Worm (Caenorhabditis elegans) whole organism, L4 larva: ENCODE measurements around the gene kreg-1.

Experiments used
- F26F4.8 ChIP-seq: fragments of 200-800 bp; sonication (Bioruptor generic); conservative IDR thresholded peaks from 2 replicates; pipeline ENCODE4 v1.3.6; 2022; ENCODE audit warnings: missing genetic modification characterization, missing compliant biosample characterization
- F49E8.2 ChIP-seq: sonication (generic microtip); optimal IDR thresholded peaks from 2 replicates; lab custom pipeline; 2016; ENCODE audit warnings: missing compliant biosample characterization, mild to moderate bottlenecking, missing genetic modification characterization, borderline replicate concordance
- R02D3.7 ChIP-seq: fragments of 150-350 bp; sonication (generic microtip); optimal IDR thresholded peaks from 3 replicates; lab custom pipeline; 2014; ENCODE audit warnings: missing biosample characterization, missing genetic modification characterization
- ama-1 ChIP-seq: fragments of 150-350 bp; optimal IDR thresholded peaks from 2 replicates; lab custom pipeline; 2014; ENCODE audit warnings: inconsistent platforms, mixed read lengths
- fkh-10 ChIP-seq: fragments of 150-350 bp; optimal IDR thresholded peaks from 2 replicates; lab custom pipeline; 2014; ENCODE audit warnings: missing biosample characterization, missing genetic modification reagents, missing genetic modification characterization
- hlh-30 ChIP-seq: sonication (generic microtip); optimal IDR thresholded peaks from 2 replicates; lab custom pipeline; 2017; ENCODE audit warnings: antibody characterized with exemption, mild to moderate bottlenecking, missing genetic modification characterization, missing compliant biosample characterization; ENCODE audit not compliant: insufficient read depth
- mdt-29 ChIP-seq: fragments of 200-800 bp; sonication (Bioruptor generic); IDR thresholded peaks from 2 replicates; pipeline ENCODE4 v1.3.6; 2022; ENCODE audit warnings: missing genetic modification reagents, missing genetic modification characterization, missing compliant biosample characterization
- mep-1 ChIP-seq: fragments of 150-350 bp; sonication (generic microtip); optimal IDR thresholded peaks from 3 replicates; lab custom pipeline; 2014; ENCODE audit warnings: missing biosample characterization, missing genetic modification characterization
- nhr-111 ChIP-seq: fragments of 200-800 bp; sonication (Bioruptor generic); optimal IDR thresholded peaks from 2 replicates; lab custom pipeline; 2018; ENCODE audit warnings: mild to moderate bottlenecking, missing genetic modification characterization, missing compliant biosample characterization
- nhr-6 ChIP-seq: fragments of 150-350 bp; optimal IDR thresholded peaks from 2 replicates; lab custom pipeline; 2014; ENCODE audit warnings: missing biosample characterization, missing genetic modification characterization
- snpc-1.2 ChIP-seq: fragments of 200-800 bp; sonication (Bioruptor generic); IDR thresholded peaks from 2 replicates; pipeline ENCODE4 v1.3.6; 2022; ENCODE audit warnings: missing genetic modification reagents, missing genetic modification characterization, missing compliant biosample characterization
- snpc-4 ChIP-seq: fragments of 150-350 bp; optimal IDR thresholded peaks from 2 replicates; lab custom pipeline; 2014; ENCODE audit warnings: missing biosample characterization, missing genetic modification characterization
- vab-7 ChIP-seq: fragments of 200-800 bp; sonication (Bioruptor generic); IDR thresholded peaks from 2 replicates; pipeline ENCODE4 v1.3.6; 2022; ENCODE audit warnings: missing genetic modification reagents, missing genetic modification characterization, missing compliant biosample characterization
- ztf-11 ChIP-seq: fragments of 150-350 bp; optimal IDR thresholded peaks from 2 replicates; lab custom pipeline; 2014; ENCODE audit warnings: missing biosample characterization, missing genetic modification characterization

DNA sequence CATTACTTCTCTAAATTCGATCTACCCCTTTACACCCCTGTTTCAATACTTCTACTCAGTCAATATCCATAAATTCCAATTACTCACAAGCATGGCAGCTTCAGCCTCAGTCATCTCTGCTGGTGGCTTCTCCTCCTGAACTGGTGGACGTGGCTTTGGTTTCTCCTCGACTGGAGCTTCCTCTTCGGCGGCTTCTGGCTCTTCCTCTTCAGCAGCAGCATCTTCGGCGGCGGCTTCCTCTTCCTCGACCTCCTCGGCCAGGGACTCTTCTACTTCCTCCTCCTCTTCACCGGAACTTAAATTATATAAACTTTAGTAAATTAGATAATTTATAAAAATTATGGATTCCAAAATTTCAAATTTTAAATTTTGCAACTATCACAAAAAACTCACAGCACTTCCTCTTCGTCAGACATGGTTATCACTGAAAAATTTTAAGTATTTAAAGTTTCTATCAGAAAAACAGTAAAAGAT is 13.6 kb downstream of the kreg-1 start, which contains the start of gene tnt-2:
- no peak for TF ChIP-seq ztf-11 (tag; lab: Kevin White, UChicago)
- no peak for TF ChIP-seq hlh-30
- no peak for TF ChIP-seq vab-7 (GFP tag; lab: Robert Waterston, UW)
- no peak for TF ChIP-seq R02D3.7 (tag; lab: Kevin White, UChicago)
- TF ChIP-seq F26F4.8 (GFP tag; lab: Robert Waterston, UW) = no peak
- no peak for TF ChIP-seq nhr-6 (tag; lab: Kevin White, UChicago)
- TF ChIP-seq fkh-10 = no peak
- TF ChIP-seq ama-1 = no peak
- no peak for TF ChIP-seq F49E8.2 (tag; lab: Kevin White, UChicago)
- no peak for TF ChIP-seq nhr-111
- no peak for TF ChIP-seq snpc-4 (tag; lab: Kevin White, UChicago)
- no peak for TF ChIP-seq mep-1 (tag; lab: Kevin White, UChicago)
- no peak for TF ChIP-seq snpc-1.2 (GFP tag; lab: Robert Waterston, UW)
- TF ChIP-seq mdt-29 (GFP tag; lab: Robert Waterston, UW) = no peak
